Worm (Caenorhabditis elegans) whole organism, L4/young adult: Measurements from ENCODE around the gene K10G9.2.

ENCODE experiments used
- W03F9.2 ChIP-seq: fragments of 150-350 bp; optimal IDR thresholded peaks from 2 replicates; lab custom pipeline; 2014; ENCODE audit warnings: missing biosample characterization, missing genetic modification characterization
- dao-5 ChIP-seq: sonication (generic microtip); optimal IDR thresholded peaks from 2 replicates; lab custom pipeline; 2016; ENCODE audit warnings: missing genotype, missing genetic modification characterization, moderate library complexity, missing compliant biosample characterization

- TF ChIP-seq dao-5 (tag; lab: Kevin White, UChicago) = no peak
- TF ChIP-seq W03F9.2 (tag; lab: Kevin White, UChicago) = no peak
These were observed 20.3 kb downstream of the K10G9.2 start, which contains the start of gene T07A5.1 for ce11 chrIII:10306049-10306448.
